Worm (Caenorhabditis elegans) whole organism, L1 larva: Measurements from ENCODE around the gene C28F5.1.

Experiments used
- aly-2 ChIP-seq: fragments of 150-350 bp; optimal IDR thresholded peaks from 2 replicates; lab custom pipeline; 2014; ENCODE audit warnings: missing biosample characterization, missing genetic modification characterization
- ama-1 ChIP-seq: fragments of 150-350 bp; optimal IDR thresholded peaks from 2 replicates; lab custom pipeline; 2014
- blmp-1 ChIP-seq: fragments of 150-350 bp; optimal IDR thresholded peaks from 2 replicates; lab custom pipeline; 2014; ENCODE audit warnings: missing biosample characterization, missing genetic modification characterization
- ceh-88 ChIP-seq: fragments of 200-800 bp; sonication (Bioruptor generic); IDR thresholded peaks from 2 replicates; pipeline ENCODE4 v1.3.6; 2022; ENCODE audit warnings: missing genetic modification characterization, missing compliant biosample characterization
- fkh-10 ChIP-seq: sonication (generic microtip); optimal IDR thresholded peaks from 2 replicates; lab custom pipeline; 2017; ENCODE audit warnings: missing biosample characterization, missing genetic modification reagents, missing genetic modification characterization
- hlh-17 ChIP-seq: fragments of 200-800 bp; sonication (Bioruptor generic); optimal IDR thresholded peaks from 2 replicates; lab custom pipeline; 2018; ENCODE audit warnings: missing genetic modification characterization, mild to moderate bottlenecking, missing compliant biosample characterization, moderate library complexity, borderline replicate concordance
- nhr-11 ChIP-seq: fragments of 150-350 bp; optimal IDR thresholded peaks from 2 replicates; lab custom pipeline; 2014; ENCODE audit warnings: missing biosample characterization, missing genetic modification characterization
- nhr-12 ChIP-seq: sonication (generic microtip); optimal IDR thresholded peaks from 2 replicates; lab custom pipeline; 2017; ENCODE audit warnings: missing biosample characterization, missing genetic modification characterization
- nhr-76 ChIP-seq: sonication (generic microtip); optimal IDR thresholded peaks from 2 replicates; lab custom pipeline; 2017; ENCODE audit warnings: missing biosample characterization, missing genetic modification characterization
- nhr-77 ChIP-seq: fragments of 150-350 bp; optimal IDR thresholded peaks from 2 replicates; lab custom pipeline; 2014; ENCODE audit warnings: missing biosample characterization, missing genetic modification characterization
- swsn-7 ChIP-seq: sonication (generic microtip); optimal IDR thresholded peaks from 2 replicates; lab custom pipeline; 2016; ENCODE audit warnings: missing genetic modification characterization, missing compliant biosample characterization
- tbx-2 ChIP-seq: sonication (generic microtip); optimal IDR thresholded peaks from 2 replicates; lab custom pipeline; 2016; ENCODE audit warnings: missing genetic modification characterization, missing compliant biosample characterization
- zag-1 ChIP-seq: fragments of 150-350 bp; optimal IDR thresholded peaks from 2 replicates; lab custom pipeline; 2014; ENCODE audit warnings: missing biosample characterization, missing genetic modification characterization
- ztf-11 ChIP-seq, 2 experiments: sonication (generic microtip); optimal IDR thresholded peaks; 2 replicates each; lab custom pipeline; 2016 to 2017; ENCODE audit warnings: missing genetic modification characterization in 2 of 2, missing biosample characterization in 1 of 2, missing compliant biosample characterization in 1 of 2

DNA sequence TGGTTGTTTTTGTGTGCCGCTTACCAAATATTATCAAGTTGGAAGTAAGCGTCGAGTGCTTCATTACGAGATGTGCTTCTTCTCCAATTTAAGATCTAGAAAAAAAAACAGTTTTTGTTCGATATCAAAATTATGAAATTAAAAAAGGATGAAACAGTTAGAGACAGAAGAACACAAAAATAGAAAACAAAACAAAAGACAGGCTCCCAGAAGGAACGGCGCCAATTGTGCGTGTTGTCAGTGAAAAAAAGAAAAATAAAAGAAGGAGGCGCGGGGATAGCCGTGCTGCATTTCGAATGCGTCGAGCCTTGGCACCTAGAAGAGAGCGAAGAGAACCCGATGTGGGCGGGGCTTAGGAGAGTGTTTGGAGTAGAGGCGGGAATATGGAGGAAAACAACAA is 39.6 kb upstream of the C28F5.1 start, which contains the start of gene sro-1:
- TF ChIP-seq zag-1 (tag; lab: Kevin White, UChicago) (no peak), nhr-77 (tag; lab: Kevin White, UChicago) (no peak), hlh-17 (no peak), fkh-10 (GFP tag; lab: Kevin White, UChicago) (no peak), ztf-11 (tag; optimal IDR thresholded peaks at IDR 0.05; lab: Kevin White, UChicago) (no peak), nhr-76 (tag; lab: Kevin White, UChicago) (no peak), aly-2 (tag; lab: Kevin White, UChicago) (no peak), swsn-7 (tag; lab: Kevin White, UChicago) (no peak), nhr-12 (tag; lab: Kevin White, UChicago) (no peak), nhr-11 (no peak), tbx-2 (tag; lab: Kevin White, UChicago) (no peak), ceh-88 (GFP tag; lab: Robert Waterston, UW) (no peak), blmp-1 (no peak), ama-1 (lab: Kevin White, UChicago) (no peak)
